Worm (Caenorhabditis elegans) whole organism, L1 larva: ENCODE results near the gene W02C12.2.
A peak's percentile ranks its signal among the peaks of the same experiment; 100 is the strongest.

Experiments used
- C04F5.9 ChIP-seq: sonication (generic microtip); optimal IDR thresholded peaks from 2 replicates; lab custom pipeline; 2016; ENCODE audit warnings: missing genetic modification characterization, missing compliant biosample characterization
- alr-1 ChIP-seq: fragments of 200-800 bp; sonication (Bioruptor generic); optimal IDR thresholded peaks from 2 replicates; lab custom pipeline; 2018; ENCODE audit warnings: borderline replicate concordance, mild to moderate bottlenecking, missing genetic modification characterization, missing compliant biosample characterization
- ama-1 ChIP-seq: fragments of 150-350 bp; optimal IDR thresholded peaks from 2 replicates; lab custom pipeline; 2014
- blmp-1 ChIP-seq: fragments of 150-350 bp; optimal IDR thresholded peaks from 2 replicates; lab custom pipeline; 2014; ENCODE audit warnings: missing biosample characterization, missing genetic modification characterization
- ceh-63 ChIP-seq: fragments of 200-800 bp; sonication (Bioruptor generic); optimal IDR thresholded peaks from 2 replicates; lab custom pipeline; 2018; ENCODE audit warnings: mild to moderate bottlenecking, missing genetic modification characterization, missing compliant biosample characterization
- ceh-82 ChIP-seq, 3 experiments: fragments of 150-350 bp in 1 of 3; sonication (generic microtip) in 2 of 3; optimal IDR thresholded peaks; 2 replicates each; lab custom pipeline; 2014 to 2017; ENCODE audit warnings: missing biosample characterization in 3 of 3, missing genetic modification characterization in 3 of 3
- ceh-88 ChIP-seq: fragments of 200-800 bp; sonication (Bioruptor generic); IDR thresholded peaks from 2 replicates; pipeline ENCODE4 v1.3.6; 2022; ENCODE audit warnings: missing genetic modification characterization, missing compliant biosample characterization
- ceh-90 ChIP-seq: sonication (generic microtip); optimal IDR thresholded peaks from 2 replicates; lab custom pipeline; 2016; ENCODE audit warnings: missing genetic modification characterization, missing compliant biosample characterization
- ces-1 ChIP-seq: fragments of 150-350 bp; optimal IDR thresholded peaks from 2 replicates; lab custom pipeline; 2014; ENCODE audit warnings: missing biosample characterization, missing genetic modification reagents, missing genetic modification characterization
- efl-1 ChIP-seq, 4 experiments: fragments of 150-350 bp; optimal IDR thresholded peaks in 3 of 4; peaks in 1 of 4; 1 replicate in 1 of 4; 2 replicates in 3 of 4; lab custom pipeline; 2014; ENCODE audit warnings: missing biosample characterization in 2 of 4, missing genetic modification characterization in 2 of 4, missing genetic modification reagents in 2 of 4
- efl-3 ChIP-seq: fragments of 200-800 bp; sonication (Bioruptor generic); optimal IDR thresholded peaks from 2 replicates; lab custom pipeline; 2018; ENCODE audit warnings: mild to moderate bottlenecking, missing genetic modification characterization, missing compliant biosample characterization
- egl-13 ChIP-seq: sonication (generic microtip); optimal IDR thresholded peaks from 2 replicates; lab custom pipeline; 2016; ENCODE audit warnings: missing genotype, missing genetic modification reagents, missing genetic modification characterization, missing compliant biosample characterization
- egl-27 ChIP-seq, 2 experiments: fragments of 150-350 bp in 1 of 2; sonication (generic microtip); optimal IDR thresholded peaks; 3 replicates each; lab custom pipeline; 2017 to 2018; ENCODE audit warnings: missing biosample characterization in 2 of 2, missing genetic modification characterization in 2 of 2, missing genetic modification reagents in 2 of 2
- elt-2 ChIP-seq: sonication (generic microtip); optimal IDR thresholded peaks from 2 replicates; lab custom pipeline; 2016; ENCODE audit warnings: missing genetic modification characterization, mild to moderate bottlenecking, inconsistent platforms, missing compliant biosample characterization, missing genetic modification reagents
- elt-3 ChIP-seq, 6 experiments: fragments of 150-350 bp in 1 of 6; sonication (generic microtip); optimal IDR thresholded peaks; 2 replicates each; lab custom pipeline; 2017 to 2018; ENCODE audit warnings: missing biosample characterization in 6 of 6, missing genetic modification characterization in 6 of 6, inconsistent platforms in 1 of 6
- ets-5 ChIP-seq: fragments of 200-800 bp; sonication (Bioruptor generic); IDR thresholded peaks from 2 replicates; pipeline ENCODE4 v1.3.6; 2022; ENCODE audit warnings: missing genetic modification characterization, missing compliant biosample characterization
- fkh-10 ChIP-seq: sonication (generic microtip); optimal IDR thresholded peaks from 2 replicates; lab custom pipeline; 2017; ENCODE audit warnings: missing biosample characterization, missing genetic modification reagents, missing genetic modification characterization
- fkh-8 ChIP-seq: sonication (generic microtip); optimal IDR thresholded peaks from 2 replicates; lab custom pipeline; 2016; ENCODE audit warnings: mild to moderate bottlenecking, missing genetic modification characterization, missing compliant biosample characterization
- fos-1 ChIP-seq: fragments of 150-350 bp; optimal IDR thresholded peaks from 2 replicates; lab custom pipeline; 2014; ENCODE audit warnings: missing biosample characterization, missing genetic modification characterization
- hlh-4 ChIP-seq: sonication (generic microtip); optimal IDR thresholded peaks from 2 replicates; lab custom pipeline; 2016; ENCODE audit warnings: mild to moderate bottlenecking, missing genetic modification characterization, missing compliant biosample characterization
- hpl-2 ChIP-seq: fragments of 150-350 bp; optimal IDR thresholded peaks from 2 replicates; lab custom pipeline; 2014; ENCODE audit warnings: missing biosample characterization, missing genetic modification reagents, missing genetic modification characterization
- irx-1 ChIP-seq: sonication (generic microtip); optimal IDR thresholded peaks from 2 replicates; lab custom pipeline; 2016; ENCODE audit warnings: missing genetic modification characterization, missing compliant biosample characterization
- isw-1 ChIP-seq: fragments of 200-800 bp; sonication (Bioruptor generic); IDR thresholded peaks from 2 replicates; pipeline ENCODE4 v1.3.6; 2022; ENCODE audit warnings: missing genetic modification characterization, missing compliant biosample characterization
- lin-15B ChIP-seq: fragments of 150-350 bp; sonication (generic microtip); optimal IDR thresholded peaks from 3 replicates; lab custom pipeline; 2014; ENCODE audit warnings: missing biosample characterization, missing genetic modification characterization
- lin-39 ChIP-seq: fragments of 150-350 bp; optimal IDR thresholded peaks from 2 replicates; lab custom pipeline; 2014; ENCODE audit warnings: missing biosample characterization, missing genetic modification reagents, missing genetic modification characterization
- lsy-2 ChIP-seq, 2 experiments: fragments of 150-350 bp; optimal IDR thresholded peaks; 2 replicates each; lab custom pipeline; 2014; ENCODE audit warnings: missing biosample characterization in 2 of 2, missing genetic modification characterization in 2 of 2
- mdl-1 ChIP-seq, 2 experiments: fragments of 150-350 bp; optimal IDR thresholded peaks; 2 replicates each; lab custom pipeline; 2014 to 2017; ENCODE audit warnings: missing biosample characterization in 2 of 2, missing genetic modification characterization in 2 of 2, inconsistent platforms in 1 of 2
- mef-2 ChIP-seq: fragments of 150-350 bp; optimal IDR thresholded peaks from 2 replicates; lab custom pipeline; 2014; ENCODE audit warnings: missing biosample characterization, missing genetic modification characterization
- mep-1 ChIP-seq: fragments of 150-350 bp; optimal IDR thresholded peaks from 2 replicates; lab custom pipeline; 2014; ENCODE audit warnings: missing biosample characterization, missing genetic modification characterization
- nhr-12 ChIP-seq: sonication (generic microtip); optimal IDR thresholded peaks from 2 replicates; lab custom pipeline; 2017; ENCODE audit warnings: missing biosample characterization, missing genetic modification characterization
- nhr-19 ChIP-seq: fragments of 200-800 bp; sonication (Bioruptor generic); conservative IDR thresholded peaks from 2 replicates; pipeline ENCODE4 v1.3.6; 2022; ENCODE audit warnings: missing genetic modification characterization, missing compliant biosample characterization
- nhr-20 ChIP-seq: sonication (generic microtip); optimal IDR thresholded peaks from 2 replicates; lab custom pipeline; 2016; ENCODE audit warnings: mild to moderate bottlenecking, missing genetic modification characterization, missing compliant biosample characterization
- nhr-237 ChIP-seq: fragments of 150-350 bp; optimal IDR thresholded peaks from 2 replicates; lab custom pipeline; 2014; ENCODE audit warnings: missing biosample characterization, missing genetic modification characterization
- nhr-28 ChIP-seq: fragments of 150-350 bp; optimal IDR thresholded peaks from 2 replicates; lab custom pipeline; 2014; ENCODE audit warnings: missing biosample characterization, missing genetic modification characterization
- nhr-77 ChIP-seq: fragments of 150-350 bp; optimal IDR thresholded peaks from 2 replicates; lab custom pipeline; 2014; ENCODE audit warnings: missing biosample characterization, missing genetic modification characterization
- nhr-84 ChIP-seq: sonication (generic microtip); optimal IDR thresholded peaks from 2 replicates; lab custom pipeline; 2017; ENCODE audit warnings: missing biosample characterization, missing genetic modification characterization
- pqm-1 ChIP-seq: sonication (generic microtip); optimal IDR thresholded peaks from 3 replicates; lab custom pipeline; 2017; ENCODE audit warnings: missing biosample characterization, missing genetic modification characterization
- rnt-1 ChIP-seq: sonication (generic microtip); optimal IDR thresholded peaks from 2 replicates; lab custom pipeline; 2016; ENCODE audit warnings: mild to moderate bottlenecking, missing genetic modification characterization, moderate library complexity, missing compliant biosample characterization
- snpc-4 ChIP-seq: fragments of 150-350 bp; optimal IDR thresholded peaks from 2 replicates; lab custom pipeline; 2014; ENCODE audit warnings: missing biosample characterization, missing genetic modification characterization
- snu-23 ChIP-seq: sonication (generic microtip); optimal IDR thresholded peaks from 2 replicates; lab custom pipeline; 2016; ENCODE audit warnings: missing genetic modification characterization, missing compliant biosample characterization
- sptf-1 ChIP-seq: fragments of 150-350 bp; optimal IDR thresholded peaks from 2 replicates; lab custom pipeline; 2014; ENCODE audit warnings: missing biosample characterization, missing genetic modification characterization
- sup-37 ChIP-seq: fragments of 200-800 bp; sonication (Bioruptor generic); optimal IDR thresholded peaks from 2 replicates; lab custom pipeline; 2018; ENCODE audit warnings: mild to moderate bottlenecking, missing genetic modification characterization, missing compliant biosample characterization
- unc-130 ChIP-seq: fragments of 150-350 bp; optimal IDR thresholded peaks from 2 replicates; lab custom pipeline; 2017; ENCODE audit warnings: missing biosample characterization, missing genetic modification characterization, inconsistent platforms
- unc-62 ChIP-seq: fragments of 150-350 bp; optimal IDR thresholded peaks from 2 replicates; lab custom pipeline; 2014; ENCODE audit warnings: missing biosample characterization, missing genetic modification reagents, missing genetic modification characterization
- unc-86 ChIP-seq: sonication (generic microtip); optimal IDR thresholded peaks from 2 replicates; lab custom pipeline; 2016; ENCODE audit warnings: missing genetic modification characterization, missing compliant biosample characterization
- unc-98 ChIP-seq: fragments of 200-800 bp; sonication (Bioruptor generic); IDR thresholded peaks from 2 replicates; pipeline ENCODE4 v1.3.6; 2022; ENCODE audit warnings: missing genetic modification characterization, missing compliant biosample characterization
- zag-1 ChIP-seq: fragments of 150-350 bp; optimal IDR thresholded peaks from 2 replicates; lab custom pipeline; 2014; ENCODE audit warnings: missing biosample characterization, missing genetic modification characterization

The W02C12.2 gene

DNA sequence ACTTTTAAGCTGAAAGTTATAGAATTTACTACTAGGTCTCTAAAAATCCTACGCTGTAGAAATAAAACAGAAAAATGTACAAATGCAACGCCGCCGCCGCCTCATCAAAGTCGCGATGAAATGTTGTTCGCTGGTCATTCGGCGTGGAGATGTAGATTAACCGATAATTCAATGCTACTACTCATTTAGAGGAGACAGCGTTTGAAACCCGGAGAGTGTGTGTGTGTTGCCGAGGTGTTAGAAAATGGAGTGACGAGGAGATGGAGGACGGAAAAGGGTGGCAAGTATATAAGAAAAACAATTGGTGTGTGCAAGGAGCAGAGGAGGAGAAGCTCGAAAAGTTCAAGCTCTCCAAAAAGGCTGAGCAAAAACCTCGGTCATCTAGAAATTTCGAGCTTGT is 44.5 kb upstream of the W02C12.2 start (continued):
- TF ChIP-seq blmp-1 (tag; lab: Kevin White, UChicago): no peak
- TF ChIP-seq nhr-77 (tag; lab: Kevin White, UChicago): no peak
- TF ChIP-seq nhr-237 (tag; lab: Kevin White, UChicago): no peak
- TF ChIP-seq sptf-1 (tag; lab: Kevin White, UChicago): no peak
- no peak for TF ChIP-seq nhr-19
- TF ChIP-seq hlh-4 (tag; lab: Kevin White, UChicago): no peak
- TF ChIP-seq efl-3 (GFP tag; lab: Kevin White, UChicago): no peak
- TF ChIP-seq rnt-1 (tag; lab: Kevin White, UChicago): no peak
- TF ChIP-seq ceh-63 (GFP tag; lab: Kevin White, UChicago): no peak
- no peak for TF ChIP-seq elt-3 (tag; optimal IDR thresholded peaks at IDR 0.05; lab: Kevin White, UChicago)
- no peak for TF ChIP-seq fos-1 (tag; lab: Kevin White, UChicago)
- no peak for TF ChIP-seq ceh-82 (tag; optimal IDR thresholded peaks at IDR 0.05; lab: Kevin White, UChicago)
- TF ChIP-seq ceh-90 (tag; lab: Kevin White, UChicago): no peak
- TF ChIP-seq mef-2 (tag; lab: Kevin White, UChicago): no peak
- TF ChIP-seq mep-1: no peak

DNA sequence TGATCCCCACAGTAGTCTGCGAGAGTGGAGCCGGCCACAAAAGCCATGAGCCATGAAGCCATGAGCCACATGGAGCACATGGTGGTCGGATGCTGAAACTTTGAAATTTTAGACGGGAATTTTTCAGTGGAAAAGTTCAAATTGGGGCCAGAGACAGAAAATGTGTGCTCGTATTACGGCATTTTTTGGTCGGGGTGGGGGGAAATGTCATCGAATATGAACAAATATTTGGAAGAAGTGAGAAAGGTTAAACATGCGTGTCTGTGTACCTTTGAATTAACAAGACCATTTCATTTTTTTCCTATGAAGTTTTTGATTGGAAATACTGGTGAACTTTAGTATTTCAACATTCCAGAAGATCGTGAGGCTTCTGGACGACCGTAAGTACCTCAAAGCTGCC is 43.8 kb upstream of the W02C12.2 start, which contains the start of gene wrt-5:
Gene wrt-5 (minus strand): TSS at position 101 of the 400 bp plus-strand sequence.
- TF ChIP-seq nhr-28 (tag; lab: Kevin White, UChicago): no peak
- TF ChIP-seq ceh-90 (tag; lab: Kevin White, UChicago): no peak
- no peak for TF ChIP-seq efl-1 (optimal IDR thresholded peaks at IDR 0.05; lab: Kevin White, UChicago)
- no peak for TF ChIP-seq efl-1 (GFP tag; optimal IDR thresholded peaks at IDR 0.05 in 1 of 2; lab: Kevin White, UChicago)
- TF ChIP-seq hpl-2 (GFP tag; lab: Kevin White, UChicago): no peak
- no peak for TF ChIP-seq nhr-19

DNA sequence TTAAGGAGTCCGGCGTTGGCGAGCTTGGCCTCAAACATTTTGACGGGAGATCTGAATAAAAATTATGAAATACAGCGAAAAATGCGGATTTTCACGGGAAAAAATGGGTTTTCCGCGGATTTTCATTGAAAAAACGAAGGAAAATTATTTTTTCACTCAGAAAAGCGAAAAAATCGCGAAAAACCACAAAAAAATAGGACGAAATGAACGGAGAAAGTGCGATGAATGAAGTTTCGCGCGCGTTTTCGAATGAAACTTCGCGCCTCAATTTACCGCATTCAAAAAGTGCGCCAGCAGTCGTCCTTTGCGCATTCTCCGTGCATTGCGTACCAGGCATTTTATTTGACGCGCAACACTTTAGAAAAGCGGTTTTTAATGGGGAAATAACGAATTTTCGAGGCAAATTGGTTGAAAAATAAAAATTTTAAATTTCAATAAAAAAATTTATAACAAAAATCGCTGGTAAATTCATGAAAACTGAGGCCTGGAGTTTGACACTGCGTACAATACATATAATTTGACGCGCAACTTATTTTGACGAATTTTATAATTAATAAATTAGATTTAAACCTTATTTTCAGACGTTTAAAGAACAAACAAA is 41.7 kb upstream of the W02C12.2 start, which contains the start of gene pcn-1:
Gene pcn-1 (minus strand): TSS at position 51 of the 601 bp plus-strand sequence.
- TF ChIP-seq lin-39 (tag; lab: Kevin White, UChicago): peak; percentile 90
- TF ChIP-seq unc-130: peak; percentile 82
- peak; percentile 98 for TF ChIP-seq isw-1 (GFP tag; lab: Robert Waterston, UW)
- peak; percentile 98 for TF ChIP-seq egl-13 (tag; lab: Kevin White, UChicago)
- TF ChIP-seq mef-2 (tag; lab: Kevin White, UChicago): peak; percentile 46
- TF ChIP-seq lin-15B (tag; lab: Kevin White, UChicago): peak; percentile 91
- TF ChIP-seq efl-1 (optimal IDR thresholded peaks at IDR 0.05; lab: Kevin White, UChicago): peak; percentile 99
- peak; percentile 98 to 100 for TF ChIP-seq efl-1 (GFP tag; optimal IDR thresholded peaks at IDR 0.05 in 1 of 2; lab: Kevin White, UChicago)
- TF ChIP-seq nhr-20 (tag; lab: Kevin White, UChicago): peak; percentile 97
- TF ChIP-seq fkh-10 (GFP tag; lab: Kevin White, UChicago): peak; percentile 87
- peak; percentile 95 to 96 for TF ChIP-seq lsy-2 (tag; optimal IDR thresholded peaks at IDR 0.05; lab: Kevin White, UChicago)
- no peak for TF ChIP-seq alr-1 (tag; lab: Kevin White, UChicago)
- TF ChIP-seq elt-2 (tag; lab: Kevin White, UChicago): peak; percentile 93
- no peak for TF ChIP-seq pqm-1 (tag; lab: Kevin White, UChicago)
- TF ChIP-seq mdl-1 (tag; optimal IDR thresholded peaks at IDR 0.05; lab: Kevin White, UChicago): peak in 1 of 2 experiments; percentile 66
- peak; percentile 92 for TF ChIP-seq snpc-4 (tag; lab: Kevin White, UChicago)
- peak; percentile 99 for TF ChIP-seq mep-1
- TF ChIP-seq unc-86: peak; percentile 97
- no peak for TF ChIP-seq nhr-84 (tag; lab: Kevin White, UChicago)
- no peak for TF ChIP-seq nhr-12
- TF ChIP-seq fkh-8 (tag; lab: Kevin White, UChicago): peak; percentile 97
- TF ChIP-seq zag-1 (tag; lab: Kevin White, UChicago): peak; percentile 12
- TF ChIP-seq ces-1 (GFP tag; lab: Kevin White, UChicago): no peak
- no peak for TF ChIP-seq ama-1
- TF ChIP-seq hlh-4 (tag; lab: Kevin White, UChicago): no peak
- TF ChIP-seq ceh-82 (tag; optimal IDR thresholded peaks at IDR 0.05; lab: Kevin White, UChicago): peak; percentile 93 to 95 (median 93)
- peak; percentile 96 for TF ChIP-seq snu-23 (GFP tag; lab: Kevin White, UChicago)
- TF ChIP-seq irx-1: peak; percentile 99
- TF ChIP-seq ceh-63 (GFP tag; lab: Kevin White, UChicago): peak; percentile 80
- peak; percentile 94 for TF ChIP-seq C04F5.9
- TF ChIP-seq ceh-88 (GFP tag; lab: Robert Waterston, UW): peak; percentile 94
- TF ChIP-seq unc-62: peak; percentile 38
- TF ChIP-seq sup-37 (GFP tag; lab: Kevin White, UChicago): peak; percentile 96
- no peak for TF ChIP-seq ets-5 (GFP tag; lab: Robert Waterston, UW)
- TF ChIP-seq egl-27 (tag; optimal IDR thresholded peaks at IDR 0.05; lab: Kevin White, UChicago): peak in 1 of 2 experiments; percentile 24
- TF ChIP-seq unc-98 (GFP tag; lab: Robert Waterston, UW): peak; percentile 93
